Worm (Caenorhabditis elegans) whole organism, L4 larva: Measurements from ENCODE around the gene dpl-1.

Experiments used
- D1046.2 ChIP-seq: fragments of 200-800 bp; sonication (Bioruptor generic); IDR thresholded peaks from 2 replicates; pipeline ENCODE4 v1.3.6; 2022; ENCODE audit warnings: missing genetic modification characterization, missing compliant biosample characterization
- F10B5.3 ChIP-seq: sonication (generic microtip); optimal IDR thresholded peaks from 2 replicates; lab custom pipeline; 2016; ENCODE audit warnings: mild to moderate bottlenecking, missing genetic modification characterization, missing compliant biosample characterization
- F26F4.8 ChIP-seq: fragments of 200-800 bp; sonication (Bioruptor generic); conservative IDR thresholded peaks from 2 replicates; pipeline ENCODE4 v1.3.6; 2022; ENCODE audit warnings: missing genetic modification characterization, missing compliant biosample characterization
- F44E2.7 ChIP-seq: fragments of 200-800 bp; sonication (Bioruptor generic); IDR thresholded peaks from 2 replicates; pipeline ENCODE4 v2.1.2; 2022; ENCODE audit warnings: missing genetic modification characterization, missing compliant biosample characterization
- R02D3.7 ChIP-seq: fragments of 150-350 bp; sonication (generic microtip); optimal IDR thresholded peaks from 3 replicates; lab custom pipeline; 2014; ENCODE audit warnings: missing biosample characterization, missing genetic modification characterization
- Y5F2A.4 ChIP-seq: fragments of 200-800 bp; sonication (Bioruptor generic); optimal IDR thresholded peaks from 2 replicates; lab custom pipeline; 2018; ENCODE audit warnings: mild to moderate bottlenecking, missing genetic modification characterization, missing compliant biosample characterization
- Y75B8A.6 ChIP-seq: fragments of 200-800 bp; sonication (Bioruptor generic); IDR thresholded peaks from 2 replicates; pipeline ENCODE4 v1.3.6; 2022; ENCODE audit warnings: missing genetic modification reagents, missing genetic modification characterization, missing compliant biosample characterization
- aha-1 ChIP-seq: fragments of 150-350 bp; peaks from one replicate; lab custom pipeline; 2014; ENCODE audit warnings: missing biosample characterization, missing genetic modification characterization
- aly-2 ChIP-seq: sonication (generic microtip); optimal IDR thresholded peaks from 2 replicates; lab custom pipeline; 2018; ENCODE audit warnings: missing biosample characterization, missing genetic modification characterization
- ama-1 ChIP-seq: fragments of 150-350 bp; optimal IDR thresholded peaks from 2 replicates; lab custom pipeline; 2014; ENCODE audit warnings: inconsistent platforms, mixed read lengths
- arid-1 ChIP-seq: fragments of 200-800 bp; sonication (Bioruptor generic); conservative IDR thresholded peaks from 2 replicates; pipeline ENCODE4 v1.3.6; 2022; ENCODE audit warnings: missing genetic modification reagents, missing genetic modification characterization, missing compliant biosample characterization
- attf-4 ChIP-seq: sonication (generic microtip); optimal IDR thresholded peaks from 3 replicates; lab custom pipeline; 2017; ENCODE audit warnings: missing biosample characterization, missing genetic modification characterization
- ceh-20 ChIP-seq: fragments of 200-800 bp; sonication (Bioruptor generic); IDR thresholded peaks from 2 replicates; pipeline ENCODE4 v1.3.6; 2022; ENCODE audit warnings: missing genetic modification reagents, missing genetic modification characterization, missing compliant biosample characterization
- ceh-32 ChIP-seq: sonication (generic microtip); optimal IDR thresholded peaks from 2 replicates; lab custom pipeline; 2016; ENCODE audit warnings: mild to moderate bottlenecking, missing genetic modification characterization, missing compliant biosample characterization; ENCODE audit not compliant: poor library complexity
- ceh-44 ChIP-seq: fragments of 200-800 bp; sonication (Bioruptor generic); IDR thresholded peaks from 2 replicates; pipeline ENCODE4 v1.3.6; 2022; ENCODE audit warnings: missing genetic modification reagents, missing genetic modification characterization, missing compliant biosample characterization
- ceh-62 ChIP-seq: sonication (generic microtip); optimal IDR thresholded peaks from 2 replicates; lab custom pipeline; 2017; ENCODE audit warnings: missing biosample characterization, missing genetic modification characterization
- ceh-82 ChIP-seq: sonication (generic microtip); optimal IDR thresholded peaks from 2 replicates; lab custom pipeline; 2017; ENCODE audit warnings: missing biosample characterization, missing genetic modification characterization
- ctbp-1 ChIP-seq: fragments of 200-800 bp; sonication (Bioruptor generic); IDR thresholded peaks from 2 replicates; pipeline ENCODE4 v1.3.6; 2022; ENCODE audit warnings: missing genetic modification reagents, missing genetic modification characterization, missing compliant biosample characterization
- daf-19 ChIP-seq: fragments of 200-800 bp; sonication (Bioruptor generic); conservative IDR thresholded peaks from 2 replicates; pipeline ENCODE4 v1.3.6; 2022; ENCODE audit warnings: missing genetic modification characterization, missing compliant biosample characterization
- dmd-6 ChIP-seq: fragments of 200-800 bp; sonication (Bioruptor generic); IDR thresholded peaks from 2 replicates; pipeline ENCODE4 v1.3.6; 2022; ENCODE audit warnings: missing genetic modification reagents, missing genetic modification characterization, missing compliant biosample characterization
- dpl-1 ChIP-seq: fragments of 150-350 bp; optimal IDR thresholded peaks from 2 replicates; lab custom pipeline; 2014; ENCODE audit warnings: missing biosample characterization, missing genetic modification reagents, missing genetic modification characterization
- dve-1 ChIP-seq: sonication (generic microtip); optimal IDR thresholded peaks from 2 replicates; lab custom pipeline; 2017; ENCODE audit warnings: antibody characterized with exemption, mild to moderate bottlenecking, missing genetic modification characterization, missing compliant biosample characterization; ENCODE audit not compliant: insufficient read depth
- fkh-10 ChIP-seq: fragments of 150-350 bp; optimal IDR thresholded peaks from 2 replicates; lab custom pipeline; 2014; ENCODE audit warnings: missing biosample characterization, missing genetic modification reagents, missing genetic modification characterization
- fos-1 ChIP-seq: fragments of 150-350 bp; optimal IDR thresholded peaks from 2 replicates; lab custom pipeline; 2014; ENCODE audit warnings: missing biosample characterization, missing genetic modification characterization
- hif-1 ChIP-seq, 2 experiments: sonication (generic microtip); optimal IDR thresholded peaks; 2 replicates each; lab custom pipeline; 2016 to 2017; ENCODE audit warnings: missing compliant biosample characterization in 2 of 2, missing genetic modification characterization in 2 of 2, missing genetic modification reagents in 2 of 2, missing genotype in 2 of 2, mild to moderate bottlenecking in 1 of 2
- hlh-11 ChIP-seq: fragments of 200-800 bp; sonication (Bioruptor generic); optimal IDR thresholded peaks from 2 replicates; lab custom pipeline; 2018; ENCODE audit warnings: mild to moderate bottlenecking, missing genetic modification characterization, missing compliant biosample characterization
- hmg-1.1 ChIP-seq: fragments of 200-800 bp; sonication (Bioruptor generic); IDR thresholded peaks from 2 replicates; pipeline ENCODE4 v1.3.6; 2022; ENCODE audit warnings: missing genetic modification reagents, missing genetic modification characterization, missing compliant biosample characterization
- jun-1 ChIP-seq: fragments of 150-350 bp; optimal IDR thresholded peaks from 2 replicates; lab custom pipeline; 2014; ENCODE audit warnings: missing biosample characterization, missing genetic modification reagents, missing genetic modification characterization
- lim-7 ChIP-seq: fragments of 200-800 bp; sonication (Bioruptor generic); IDR thresholded peaks from 2 replicates; pipeline ENCODE4 v1.3.6; 2022; ENCODE audit warnings: missing genetic modification characterization, missing compliant biosample characterization
- lin-29 ChIP-seq: fragments of 200-800 bp; sonication (Bioruptor generic); IDR thresholded peaks from 2 replicates; pipeline ENCODE4 v1.3.6; 2022; ENCODE audit warnings: missing genetic modification reagents, missing genetic modification characterization, missing compliant biosample characterization
- lin-39 ChIP-seq: fragments of 150-350 bp; optimal IDR thresholded peaks from 2 replicates; lab custom pipeline; 2014; ENCODE audit warnings: missing biosample characterization, missing genetic modification reagents, missing genetic modification characterization
- lsy-2 ChIP-seq, 2 experiments: fragments of 150-350 bp in 1 of 2; sonication (generic microtip) in 1 of 2; optimal IDR thresholded peaks; 2 replicates each; lab custom pipeline; 2014 to 2017; ENCODE audit warnings: missing biosample characterization in 2 of 2, missing genetic modification characterization in 2 of 2
- madf-5 ChIP-seq, 2 experiments: fragments of 200-800 bp; sonication (Bioruptor generic); IDR thresholded peaks; 2 replicates each; pipeline ENCODE4 v1.3.6; 2022; ENCODE audit warnings: missing compliant biosample characterization in 2 of 2, missing genetic modification characterization in 2 of 2
- mdl-1 ChIP-seq, 2 experiments: fragments of 150-350 bp in 1 of 2; sonication (generic microtip) in 1 of 2; optimal IDR thresholded peaks; 2 replicates each; lab custom pipeline; 2014 to 2017; ENCODE audit warnings: missing biosample characterization in 2 of 2, missing genetic modification characterization in 2 of 2
- mdt-29 ChIP-seq: fragments of 200-800 bp; sonication (Bioruptor generic); IDR thresholded peaks from 2 replicates; pipeline ENCODE4 v1.3.6; 2022; ENCODE audit warnings: missing genetic modification reagents, missing genetic modification characterization, missing compliant biosample characterization
- mep-1 ChIP-seq: fragments of 150-350 bp; sonication (generic microtip); optimal IDR thresholded peaks from 3 replicates; lab custom pipeline; 2014; ENCODE audit warnings: missing biosample characterization, missing genetic modification characterization
- mxl-3 ChIP-seq: fragments of 200-800 bp; sonication (Bioruptor generic); optimal IDR thresholded peaks from 2 replicates; lab custom pipeline; 2018; ENCODE audit warnings: mild to moderate bottlenecking, missing genetic modification characterization, missing compliant biosample characterization
- nhr-10 ChIP-seq: fragments of 150-350 bp; optimal IDR thresholded peaks from 2 replicates; lab custom pipeline; 2014; ENCODE audit warnings: missing biosample characterization, missing genetic modification characterization
- nhr-237 ChIP-seq: sonication (generic microtip); optimal IDR thresholded peaks from 2 replicates; lab custom pipeline; 2017; ENCODE audit warnings: missing biosample characterization, missing genetic modification characterization
- nhr-6 ChIP-seq: fragments of 150-350 bp; optimal IDR thresholded peaks from 2 replicates; lab custom pipeline; 2014; ENCODE audit warnings: missing biosample characterization, missing genetic modification characterization
- nhr-76 ChIP-seq: fragments of 150-350 bp; optimal IDR thresholded peaks from 2 replicates; lab custom pipeline; 2014; ENCODE audit warnings: missing biosample characterization, missing genetic modification characterization
- nhr-77 ChIP-seq: fragments of 150-350 bp; optimal IDR thresholded peaks from 2 replicates; lab custom pipeline; 2014; ENCODE audit warnings: missing biosample characterization, missing genetic modification characterization
- php-3 ChIP-seq: fragments of 200-800 bp; sonication (Bioruptor generic); IDR thresholded peaks from 2 replicates; pipeline ENCODE4 v1.3.6; 2022; ENCODE audit warnings: missing genetic modification reagents, missing genetic modification characterization, missing compliant biosample characterization
- pqm-1 ChIP-seq: sonication (generic microtip); optimal IDR thresholded peaks from 2 replicates; lab custom pipeline; 2017; ENCODE audit warnings: missing biosample characterization, missing genetic modification characterization
- saeg-2 ChIP-seq: fragments of 200-800 bp; sonication (Bioruptor generic); IDR thresholded peaks from 2 replicates; pipeline ENCODE4 v1.3.6; 2022; ENCODE audit warnings: missing genetic modification reagents, missing genetic modification characterization, missing compliant biosample characterization
- set-16 ChIP-seq: fragments of 200-800 bp; sonication (Bioruptor generic); IDR thresholded peaks from 2 replicates; pipeline ENCODE4 v1.3.6; 2022; ENCODE audit warnings: missing genetic modification reagents, missing genetic modification characterization, missing compliant biosample characterization
- spr-1 ChIP-seq: sonication (generic microtip); optimal IDR thresholded peaks from 2 replicates; lab custom pipeline; 2016; ENCODE audit warnings: mild to moderate bottlenecking, missing genetic modification characterization, missing compliant biosample characterization
- spr-3 ChIP-seq: fragments of 200-800 bp; sonication (Bioruptor generic); optimal IDR thresholded peaks from 2 replicates; lab custom pipeline; 2018; ENCODE audit warnings: mild to moderate bottlenecking, missing genetic modification characterization, missing compliant biosample characterization
- tra-1 ChIP-seq: fragments of 200-800 bp; sonication (Bioruptor generic); IDR thresholded peaks from 2 replicates; pipeline ENCODE4 v1.3.6; 2022; ENCODE audit warnings: missing genetic modification reagents, missing genetic modification characterization, missing compliant biosample characterization
- unc-130 ChIP-seq: sonication (generic microtip); optimal IDR thresholded peaks from 2 replicates; lab custom pipeline; 2016; ENCODE audit warnings: missing genetic modification reagents, missing genetic modification characterization, missing compliant biosample characterization
- unc-39 ChIP-seq: sonication (generic microtip); optimal IDR thresholded peaks from 2 replicates; lab custom pipeline; 2017; ENCODE audit warnings: missing biosample characterization, missing genetic modification characterization
- zip-2 ChIP-seq: fragments of 150-350 bp; optimal IDR thresholded peaks from 2 replicates; lab custom pipeline; 2014; ENCODE audit warnings: missing biosample characterization, missing genetic modification characterization
- ztf-7 ChIP-seq: fragments of 150-350 bp; optimal IDR thresholded peaks from 2 replicates; lab custom pipeline; 2014; ENCODE audit warnings: missing biosample characterization, missing genetic modification characterization

The dpl-1 gene

DNA sequence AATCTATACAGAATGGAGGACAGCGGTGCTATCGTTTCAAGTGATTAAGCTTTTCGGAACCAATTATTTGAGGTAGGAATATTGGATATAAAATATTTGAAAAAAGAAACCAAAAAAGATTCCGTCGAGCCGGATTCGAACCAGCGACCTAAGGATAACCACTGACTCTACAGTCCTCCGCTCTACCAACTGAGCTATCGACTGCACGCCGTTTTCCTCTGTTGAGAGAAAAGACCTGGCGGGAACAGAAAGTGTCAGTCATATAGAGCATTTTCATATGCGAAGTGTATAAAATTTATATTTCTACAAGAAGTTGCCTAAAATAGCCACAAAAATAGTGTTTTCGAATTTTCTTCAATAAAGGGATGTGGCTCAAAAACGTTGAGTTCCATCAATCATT, 42.0 kb downstream of the dpl-1 start (continued):
- TF ChIP-seq lin-39 (no peak), ceh-82 (tag; lab: Kevin White, UChicago) (no peak), F44E2.7 (GFP tag; lab: Robert Waterston, UW) (no peak), F26F4.8 (GFP tag; lab: Robert Waterston, UW) (no peak), unc-130 (GFP tag; lab: Kevin White, UChicago) (peak; percentile 8), aha-1 (tag; lab: Kevin White, UChicago) (peak; percentile 58), ama-1 (lab: Kevin White, UChicago) (no peak), madf-5 (GFP tag; IDR thresholded peaks at IDR 0.05; lab: Robert Waterston, UW) (0 out of 4 replicates have a peak, but pooled peaks of 1 of the 2 experiments have one; percentile 37), pqm-1 (tag; lab: Kevin White, UChicago) (no peak), ceh-32 (tag; lab: Kevin White, UChicago) (no peak), lim-7 (GFP tag; lab: Robert Waterston, UW) (peak; percentile 75), nhr-76 (tag; lab: Kevin White, UChicago) (no peak), nhr-6 (tag; lab: Kevin White, UChicago) (no peak), Y75B8A.6 (GFP tag; lab: Robert Waterston, UW) (no peak), ceh-62 (no peak), dve-1 (tag; lab: Kevin White, UChicago) (no peak), unc-39 (tag; lab: Kevin White, UChicago) (no peak), D1046.2 (GFP tag; lab: Robert Waterston, UW) (0 out of 2 replicates have a peak, but pooled peaks have one; percentile 7), dpl-1 (peak; percentile 15), saeg-2 (no peak), ceh-20 (no peak), spr-3 (GFP tag; lab: Kevin White, UChicago) (no peak), ceh-44 (GFP tag; lab: Robert Waterston, UW) (no peak), nhr-77 (tag; lab: Kevin White, UChicago) (no peak), fkh-10 (GFP tag; lab: Kevin White, UChicago) (no peak), hmg-1.1 (GFP tag; lab: Robert Waterston, UW) (no peak), php-3 (GFP tag; lab: Robert Waterston, UW) (no peak), Y5F2A.4 (GFP tag; lab: Kevin White, UChicago) (no peak), mdl-1 (tag; optimal IDR thresholded peaks at IDR 0.05; lab: Kevin White, UChicago) (no peak), ctbp-1 (no peak), nhr-10 (tag; lab: Kevin White, UChicago) (no peak), lsy-2 (tag; optimal IDR thresholded peaks at IDR 0.05; lab: Kevin White, UChicago) (peak in 1 of 2 experiments; percentile 68), mdt-29 (GFP tag; lab: Robert Waterston, UW) (peak; percentile 43; the same call in 1 of the 2 replicates), nhr-237 (tag; lab: Kevin White, UChicago) (no peak), tra-1 (GFP tag; lab: Robert Waterston, UW) (peak; percentile 59; the same call in 1 of the 2 replicates), ztf-7 (tag; lab: Kevin White, UChicago) (no peak), spr-1 (tag; lab: Kevin White, UChicago) (no peak), set-16 (GFP tag; lab: Robert Waterston, UW) (no peak), mep-1 (tag; lab: Kevin White, UChicago) (peak; percentile 61), lin-29 (no peak), attf-4 (tag; lab: Kevin White, UChicago) (no peak), jun-1 (tag; lab: Kevin White, UChicago) (no peak), daf-19 (GFP tag; lab: Robert Waterston, UW) (no peak), hif-1 (tag; optimal IDR thresholded peaks at IDR 0.05; lab: Kevin White, UChicago) (peak in 1 of 2 experiments; percentile 58), arid-1 (GFP tag; lab: Robert Waterston, UW) (peak; percentile 69; the same call in 1 of the 2 replicates), fos-1 (tag; lab: Kevin White, UChicago) (no peak), aly-2 (tag; lab: Kevin White, UChicago) (no peak), mxl-3 (no peak), R02D3.7 (tag; lab: Kevin White, UChicago) (no peak), F10B5.3 (tag; lab: Kevin White, UChicago) (no peak), hlh-11 (tag; lab: Kevin White, UChicago) (peak; percentile 67), dmd-6 (GFP tag; lab: Robert Waterston, UW) (peak; percentile 73), zip-2 (no peak)
